Worm (Caenorhabditis elegans): ENCODE results near the gene twk-10.

Gene twk-10

ce11 chrV:6544999-6545398 is 7.1 kb upstream of the twk-10 start:
- TF ChIP-seq elt-1 (tag; optimal IDR thresholded peaks at IDR 0.05) (no peak), nhr-23 (tag; optimal IDR thresholded peaks at IDR 0.05) (peak; percentile 6), lsy-12 (tag; optimal IDR thresholded peaks at IDR 0.05) (peak; percentile 9), aly-2 (tag; optimal IDR thresholded peaks at IDR 0.05) (no peak), nhr-76 (tag; optimal IDR thresholded peaks at IDR 0.05) (no peak), nhr-25 (tag; optimal IDR thresholded peaks at IDR 0.05) (peak; percentile 41)

- TF ChIP-seq egl-27 (tag; optimal IDR thresholded peaks at IDR 0.05) (no peak), nhr-12 (tag; optimal IDR thresholded peaks at IDR 0.05) (no peak), fos-1 (tag; optimal IDR thresholded peaks at IDR 0.05) (no peak), nhr-28 (tag; optimal IDR thresholded peaks at IDR 0.05) (no peak), tbx-2 (tag; optimal IDR thresholded peaks at IDR 0.05) (no peak), lin-39 (tag; optimal IDR thresholded peaks at IDR 0.05) (no peak), fkh-10 (GFP tag; optimal IDR thresholded peaks at IDR 0.05) (no peak), ceh-82 (tag; optimal IDR thresholded peaks at IDR 0.05) (no peak), unc-62 (GFP tag; optimal IDR thresholded peaks at IDR 0.05) (no peak), ztf-4 (tag; optimal IDR thresholded peaks at IDR 0.05) (no peak), lin-15B (tag; optimal IDR thresholded peaks at IDR 0.05) (no peak), elt-2 (tag; optimal IDR thresholded peaks at IDR 0.05) (peak; percentile 67), pha-4 (tag; optimal IDR thresholded peaks at IDR 0.05) (peak; percentile 3), nhr-67 (tag; optimal IDR thresholded peaks at IDR 0.05) (no peak), aly-2 (tag; optimal IDR thresholded peaks at IDR 0.05) (no peak)
Measured at ce11 chrV:6546450-6547171, 5.5 kb upstream of the twk-10 start, which contains the start of gene dre-1. dre-1 (minus strand) TSS chrV:6546500.

DNA sequence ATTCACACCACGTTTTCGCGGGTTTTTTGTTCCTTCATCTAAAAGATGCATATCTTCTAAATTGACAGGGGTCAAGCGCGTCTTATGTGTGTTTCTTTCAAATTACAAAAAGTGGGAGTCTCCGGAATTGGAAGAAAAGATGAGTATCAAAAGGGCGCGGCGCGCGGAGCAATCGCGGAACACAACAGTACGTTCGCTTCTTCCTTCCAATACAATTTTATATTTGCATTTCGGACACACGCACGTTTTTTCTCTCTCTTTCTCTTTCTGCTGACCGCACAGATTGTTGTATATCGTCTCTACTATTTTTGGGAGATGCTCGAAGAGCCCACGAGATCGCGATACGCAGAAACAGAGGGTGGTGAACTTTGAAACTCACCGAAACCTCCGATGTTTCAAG is 3.8 kb upstream of the twk-10 start:
- TF ChIP-seq elt-3 (tag; optimal IDR thresholded peaks at IDR 0.05) (no peak), nhr-77 (tag; optimal IDR thresholded peaks at IDR 0.05) (no peak), ztf-4 (tag; optimal IDR thresholded peaks at IDR 0.05) (no peak)

DNA sequence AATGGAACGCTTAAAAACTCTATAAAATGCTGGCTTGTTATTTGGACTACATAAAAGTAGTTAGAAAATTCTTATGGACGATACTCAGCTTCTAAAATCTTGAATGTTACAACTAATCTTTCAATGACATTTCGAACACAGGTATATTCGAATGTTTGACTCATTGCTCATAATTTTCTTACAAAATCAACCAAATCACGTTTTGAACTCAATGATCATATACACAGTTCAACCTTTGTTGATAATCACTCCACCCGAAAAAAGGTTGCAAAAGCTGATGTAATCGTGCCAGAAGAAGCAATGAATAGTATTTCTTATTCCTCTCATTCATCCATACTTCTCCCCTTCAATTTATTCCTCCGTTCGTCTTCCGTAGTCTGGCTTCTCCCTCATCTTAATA is 3.0 kb upstream of the twk-10 start, which contains the start of gene K04A8.20:
Gene K04A8.20 (plus strand): TSS at position 301 of the 400 bp plus-strand sequence.
- no peak for TF ChIP-seq nhr-28 (tag; optimal IDR thresholded peaks at IDR 0.05)

DNA sequence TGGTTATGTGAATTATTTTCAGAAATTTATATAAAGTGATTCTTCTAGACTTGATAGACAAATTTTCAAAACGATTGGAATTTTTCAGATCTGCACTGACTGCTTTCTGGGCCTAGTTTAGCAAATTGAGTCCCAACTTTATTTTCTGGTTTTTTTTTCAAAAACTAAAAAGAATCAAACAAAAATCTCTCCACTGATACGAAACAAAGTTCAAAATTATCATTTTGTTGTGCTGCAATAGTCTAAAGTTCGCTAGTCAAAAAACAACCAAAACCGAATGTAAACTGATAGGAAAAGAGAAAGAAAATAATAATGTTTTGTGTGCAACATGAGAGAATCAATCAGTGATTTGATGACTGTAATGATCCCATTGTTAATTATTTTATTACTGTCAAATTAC is 2.3 kb upstream of the twk-10 start, which contains the start of gene lipl-4:
Gene lipl-4 (plus strand): TSS at position 301 of the 400 bp plus-strand sequence.
- no peak for TF ChIP-seq nhr-11 (tag; optimal IDR thresholded peaks at IDR 0.05)
- no peak for TF ChIP-seq elt-2 (tag; optimal IDR thresholded peaks at IDR 0.05)
- peak; percentile 5 for TF ChIP-seq pha-4 (tag; optimal IDR thresholded peaks at IDR 0.05)
- peak; percentile 18 for TF ChIP-seq pqm-1 (tag; optimal IDR thresholded peaks at IDR 0.05)

ce11 chrV:6554308-6554707 is 2.2 kb downstream of the twk-10 start, which contains the start of gene K04A8.19:
K04A8.19 (minus strand) TSS chrV:6554408.
- no peak for TF ChIP-seq pha-4 (tag; optimal IDR thresholded peaks at IDR 0.05)
- no peak for TF ChIP-seq nhr-11 (tag; optimal IDR thresholded peaks at IDR 0.05)
- no peak for TF ChIP-seq fkh-10 (GFP tag; optimal IDR thresholded peaks at IDR 0.05)
- TF ChIP-seq egl-5 (tag; optimal IDR thresholded peaks at IDR 0.05), result no peak
- TF ChIP-seq ama-1 (optimal IDR thresholded peaks at IDR 0.05), result no peak
- TF ChIP-seq ztf-11 (tag; optimal IDR thresholded peaks at IDR 0.05), result no peak
- no peak for TF ChIP-seq unc-62 (GFP tag; optimal IDR thresholded peaks at IDR 0.05)
- TF ChIP-seq mml-1 (tag; optimal IDR thresholded peaks at IDR 0.05), result no peak
- no peak for TF ChIP-seq ZK546.5 (tag; optimal IDR thresholded peaks at IDR 0.05)
- TF ChIP-seq jun-1 (tag; optimal IDR thresholded peaks at IDR 0.05), result no peak
- TF ChIP-seq nhr-67 (tag; optimal IDR thresholded peaks at IDR 0.05), result no peak
- no peak for TF ChIP-seq fkh-2 (tag; optimal IDR thresholded peaks at IDR 0.05)

Measured in whole organism, L3 larva.